Fruit fly (Drosophila melanogaster) whole organism, embryonic: ENCODE results near the gene CG9269.

Source experiments
- Aef1 ChIP-seq: fragments of 200-800 bp; sonication (Bioruptor generic); IDR thresholded peaks from 3 replicates; pipeline ENCODE4 v1.3.6; 2022; ENCODE audit warnings: missing biosample characterization, missing genetic modification characterization
- Bdp1 ChIP-seq: fragments of 200-800 bp; sonication (Bioruptor generic); optimal IDR thresholded peaks from 3 replicates; lab custom pipeline; 2016; ENCODE audit warnings: missing biosample characterization, missing genetic modification characterization
- CG10462 ChIP-seq: fragments of 200-800 bp; sonication (Bioruptor generic); optimal IDR thresholded peaks from 2 replicates; lab custom pipeline; 2016; ENCODE audit warnings: missing biosample characterization, missing genetic modification characterization
- CG10654 ChIP-seq: fragments of 200-800 bp; sonication (Bioruptor generic); optimal IDR thresholded peaks from 2 replicates; lab custom pipeline; 2016; ENCODE audit warnings: missing biosample characterization, missing genetic modification characterization
- CG11093 ChIP-seq: fragments of 200-800 bp; sonication (Bioruptor generic); IDR thresholded peaks from 3 replicates; pipeline ENCODE4 v1.3.6; 2022; ENCODE audit warnings: missing biosample characterization, missing genetic modification characterization
- CG11247 ChIP-seq: fragments of 200-800 bp; sonication (Bioruptor generic); IDR thresholded peaks from 2 replicates; pipeline ENCODE4 v1.3.6; 2022; ENCODE audit warnings: missing biosample characterization, missing genetic modification characterization
- CG16779 ChIP-seq: fragments of 200-800 bp; sonication (Bioruptor generic); IDR thresholded peaks from 2 replicates; pipeline ENCODE4 v1.3.6; 2022; ENCODE audit warnings: missing biosample characterization, missing genetic modification characterization
- CG17385 ChIP-seq: fragments of 200-800 bp; sonication (Bioruptor generic); optimal IDR thresholded peaks from 3 replicates; lab custom pipeline; 2018; ENCODE audit warnings: missing biosample characterization, mild to moderate bottlenecking, missing genetic modification characterization
- CG18619 ChIP-seq: fragments of 200-800 bp; sonication (Bioruptor generic); optimal IDR thresholded peaks from 3 replicates; lab custom pipeline; 2017; ENCODE audit warnings: missing biosample characterization, mild to moderate bottlenecking, missing genetic modification characterization
- CG2199 ChIP-seq: fragments of 200-800 bp; sonication (Bioruptor generic); IDR thresholded peaks from 3 replicates; pipeline ENCODE4 v1.3.6; 2022; ENCODE audit warnings: missing biosample characterization, missing genetic modification characterization
- CG2875 ChIP-seq: fragments of 200-800 bp; sonication (Bioruptor generic); optimal IDR thresholded peaks from 2 replicates; lab custom pipeline; 2017; ENCODE audit warnings: missing biosample characterization, mild to moderate bottlenecking, missing genetic modification characterization, missing genetic modification reagents
- CG6765 ChIP-seq: fragments of 200-800 bp; sonication (Bioruptor generic); optimal IDR thresholded peaks from 3 replicates; lab custom pipeline; 2017; ENCODE audit warnings: missing biosample characterization, mild to moderate bottlenecking, missing genetic modification characterization
- CG7372 ChIP-seq: fragments of 200-800 bp; sonication (Bioruptor generic); IDR thresholded peaks from 2 replicates; pipeline ENCODE4 v1.3.6; 2022; ENCODE audit warnings: missing biosample characterization, missing genetic modification characterization
- CG7556 ChIP-seq: fragments of 200-800 bp; sonication (Bioruptor generic); optimal IDR thresholded peaks from 2 replicates; lab custom pipeline; 2017; ENCODE audit warnings: missing biosample characterization, mild to moderate bottlenecking, missing genetic modification characterization
- CG8290 ChIP-seq, 3 experiments: fragments of 200-800 bp; sonication (Bioruptor generic); optimal IDR thresholded peaks; 2 replicates each; lab custom pipeline; 2016 to 2019; ENCODE audit warnings: missing biosample characterization in 3 of 3, missing genetic modification characterization in 3 of 3, mild to moderate bottlenecking in 2 of 3, moderate library complexity in 1 of 3
- CG8388 ChIP-seq: fragments of 200-800 bp; sonication (Bioruptor generic); optimal IDR thresholded peaks from 2 replicates; lab custom pipeline; 2019; ENCODE audit warnings: missing biosample characterization, mild to moderate bottlenecking, missing genetic modification characterization, moderate library complexity
- CG9727 ChIP-seq: fragments of 200-800 bp; sonication (Bioruptor generic); optimal IDR thresholded peaks from 3 replicates; lab custom pipeline; 2017; ENCODE audit warnings: missing biosample characterization, mild to moderate bottlenecking, missing genetic modification characterization
- CG9932 ChIP-seq: fragments of 200-800 bp; sonication (Bioruptor generic); IDR thresholded peaks from 2 replicates; pipeline ENCODE4 v1.3.6; 2022; ENCODE audit warnings: missing biosample characterization, missing genetic modification characterization
- Chrac-16 ChIP-seq: fragments of 200-800 bp; sonication (Bioruptor generic); optimal IDR thresholded peaks from 3 replicates; lab custom pipeline; 2016; ENCODE audit warnings: missing biosample characterization, missing genetic modification characterization
- HLH4C ChIP-seq: fragments of 200-800 bp; sonication (Bioruptor generic); IDR thresholded peaks from 3 replicates; pipeline ENCODE4 v1.3.6; 2022; ENCODE audit warnings: missing biosample characterization, missing genetic modification characterization; ENCODE audit not compliant: partially characterized antibody
- HmgD ChIP-seq: fragments of 200-800 bp; sonication (Bioruptor generic); optimal IDR thresholded peaks from 3 replicates; lab custom pipeline; 2016; ENCODE audit warnings: missing biosample characterization, missing genetic modification characterization
- Hmr ChIP-seq: fragments of 200-800 bp; sonication (Bioruptor generic); optimal IDR thresholded peaks from 3 replicates; lab custom pipeline; 2017; ENCODE audit warnings: mild to moderate bottlenecking, missing biosample characterization, missing genetic modification reagents, missing genetic modification characterization
- Meics ChIP-seq: fragments of 200-800 bp; sonication (Bioruptor generic); optimal IDR thresholded peaks from 2 replicates; lab custom pipeline; 2017; ENCODE audit warnings: missing biosample characterization, mild to moderate bottlenecking, missing genetic modification characterization
- Neu2 ChIP-seq: fragments of 200-800 bp; sonication (Bioruptor generic); optimal IDR thresholded peaks from 3 replicates; lab custom pipeline; 2016; ENCODE audit warnings: missing biosample characterization, missing genetic modification characterization, borderline replicate concordance
- Nf-YB ChIP-seq: fragments of 200-800 bp; sonication (Bioruptor generic); optimal IDR thresholded peaks from 3 replicates; lab custom pipeline; 2019; ENCODE audit warnings: missing biosample characterization, mild to moderate bottlenecking, missing genetic modification characterization, moderate library complexity
- Nf-YC ChIP-seq: fragments of 200-800 bp; optimal IDR thresholded peaks from 3 replicates; lab custom pipeline; 2019; ENCODE audit warnings: missing biosample characterization, mild to moderate bottlenecking, missing genetic modification characterization, moderate library complexity
- NfI ChIP-seq: fragments of 200-800 bp; sonication (Bioruptor generic); optimal IDR thresholded peaks from 3 replicates; lab custom pipeline; 2018; ENCODE audit warnings: missing biosample characterization, mild to moderate bottlenecking, missing genetic modification characterization, moderate library complexity
- Ptx1 ChIP-seq: fragments of 200-800 bp; sonication (Bioruptor generic); IDR thresholded peaks from 2 replicates; pipeline ENCODE4 v1.3.6; 2022; ENCODE audit warnings: missing biosample characterization, missing genetic modification characterization
- abd-A ChIP-seq: fragments of 200-800 bp; sonication (Bioruptor generic); optimal IDR thresholded peaks from 3 replicates; lab custom pipeline; 2019; ENCODE audit warnings: missing biosample characterization, mild to moderate bottlenecking, missing genetic modification characterization, moderate library complexity
- amos ChIP-seq: fragments of 200-800 bp; sonication (Bioruptor generic); IDR thresholded peaks from 2 replicates; pipeline ENCODE4 v1.3.6; 2022; ENCODE audit warnings: missing biosample characterization, missing genetic modification characterization; ENCODE audit not compliant: partially characterized antibody
- ase ChIP-seq: fragments of 200-800 bp; sonication (Bioruptor generic); IDR thresholded peaks from 3 replicates; pipeline ENCODE4 v1.3.6; 2022; ENCODE audit warnings: missing biosample characterization, missing genetic modification characterization
- bab2 ChIP-seq: fragments of 200-800 bp; sonication (Bioruptor generic); optimal IDR thresholded peaks from 2 replicates; lab custom pipeline; 2016; ENCODE audit warnings: missing biosample characterization, missing genetic modification characterization
- cg ChIP-seq: fragments of 200-800 bp; sonication (Bioruptor generic); optimal IDR thresholded peaks from 3 replicates; lab custom pipeline; 2019; ENCODE audit warnings: missing biosample characterization, mild to moderate bottlenecking, missing genetic modification characterization, moderate library complexity
- croc ChIP-seq: fragments of 200-800 bp; sonication (Bioruptor generic); conservative IDR thresholded peaks from 3 replicates; pipeline ENCODE4 v1.3.6; 2022; ENCODE audit warnings: missing biosample characterization, missing genetic modification characterization
- dpn ChIP-seq, 2 experiments: fragments of 200-800 bp; sonication (Bioruptor generic); optimal IDR thresholded peaks; 3 replicates each; lab custom pipeline; 2016; ENCODE audit warnings: missing biosample characterization in 2 of 2, missing genetic modification characterization in 2 of 2
- emc ChIP-seq: fragments of 200-800 bp; sonication (Bioruptor generic); optimal IDR thresholded peaks from 2 replicates; lab custom pipeline; 2016; ENCODE audit warnings: missing biosample characterization, missing genetic modification characterization
- fd102C ChIP-seq: fragments of 200-800 bp; sonication (Bioruptor generic); optimal IDR thresholded peaks from 2 replicates; lab custom pipeline; 2018; ENCODE audit warnings: missing biosample characterization, mild to moderate bottlenecking, missing genetic modification characterization, moderate library complexity
- nmo ChIP-seq: fragments of 200-800 bp; sonication (Bioruptor generic); optimal IDR thresholded peaks from 2 replicates; lab custom pipeline; 2018; ENCODE audit warnings: missing biosample characterization, mild to moderate bottlenecking, missing genetic modification characterization, moderate library complexity
- otp ChIP-seq: fragments of 200-800 bp; sonication (Bioruptor generic); IDR thresholded peaks from 3 replicates; pipeline ENCODE4, ENCODE4 v1.3.6; 2022; ENCODE audit warnings: missing biosample characterization, missing genetic modification characterization
- pzg ChIP-seq: fragments of 200-800 bp; sonication (Bioruptor generic); optimal IDR thresholded peaks from 3 replicates; lab custom pipeline; 2018; ENCODE audit warnings: missing biosample characterization, mild to moderate bottlenecking, missing genetic modification characterization, moderate library complexity
- row ChIP-seq: fragments of 200-800 bp; sonication (Bioruptor generic); IDR thresholded peaks from 3 replicates; pipeline ENCODE4 v1.3.6; 2022; ENCODE audit warnings: missing biosample characterization, missing genetic modification characterization
- sens-2 ChIP-seq: fragments of 200-800 bp; sonication (Bioruptor generic); IDR thresholded peaks from 2 replicates; pipeline ENCODE4 v1.3.6; 2022; ENCODE audit warnings: missing biosample characterization, missing genetic modification characterization
- shn ChIP-seq: fragments of 200-800 bp; sonication (Bioruptor generic); optimal IDR thresholded peaks from 3 replicates; lab custom pipeline; 2016; ENCODE audit warnings: missing biosample characterization, missing genetic modification characterization
- sqz ChIP-seq: fragments of 200-800 bp; sonication (Bioruptor generic); optimal IDR thresholded peaks from 3 replicates; lab custom pipeline; 2018; ENCODE audit warnings: missing biosample characterization, mild to moderate bottlenecking, missing genetic modification characterization
- unpg ChIP-seq: fragments of 200-800 bp; sonication (Bioruptor generic); optimal IDR thresholded peaks from 3 replicates; lab custom pipeline; 2018; ENCODE audit warnings: missing biosample characterization, mild to moderate bottlenecking, missing genetic modification characterization, moderate library complexity
- wdn ChIP-seq: fragments of 200-800 bp; sonication (Bioruptor generic); IDR thresholded peaks from 2 replicates; pipeline ENCODE4 v1.3.6; 2022; ENCODE audit warnings: missing biosample characterization, missing genetic modification characterization
- zen ChIP-seq: fragments of 200-800 bp; sonication (Bioruptor generic); optimal IDR thresholded peaks from 3 replicates; lab custom pipeline; 2018; ENCODE audit warnings: missing biosample characterization, mild to moderate bottlenecking, missing genetic modification characterization, moderate library complexity
- zen2 ChIP-seq: fragments of 200-800 bp; sonication (Bioruptor generic); IDR thresholded peaks from 3 replicates; pipeline ENCODE4 v1.3.6; 2022; ENCODE audit warnings: missing biosample characterization, missing genetic modification characterization; ENCODE audit not compliant: partially characterized antibody

The CG9269 gene

DNA sequence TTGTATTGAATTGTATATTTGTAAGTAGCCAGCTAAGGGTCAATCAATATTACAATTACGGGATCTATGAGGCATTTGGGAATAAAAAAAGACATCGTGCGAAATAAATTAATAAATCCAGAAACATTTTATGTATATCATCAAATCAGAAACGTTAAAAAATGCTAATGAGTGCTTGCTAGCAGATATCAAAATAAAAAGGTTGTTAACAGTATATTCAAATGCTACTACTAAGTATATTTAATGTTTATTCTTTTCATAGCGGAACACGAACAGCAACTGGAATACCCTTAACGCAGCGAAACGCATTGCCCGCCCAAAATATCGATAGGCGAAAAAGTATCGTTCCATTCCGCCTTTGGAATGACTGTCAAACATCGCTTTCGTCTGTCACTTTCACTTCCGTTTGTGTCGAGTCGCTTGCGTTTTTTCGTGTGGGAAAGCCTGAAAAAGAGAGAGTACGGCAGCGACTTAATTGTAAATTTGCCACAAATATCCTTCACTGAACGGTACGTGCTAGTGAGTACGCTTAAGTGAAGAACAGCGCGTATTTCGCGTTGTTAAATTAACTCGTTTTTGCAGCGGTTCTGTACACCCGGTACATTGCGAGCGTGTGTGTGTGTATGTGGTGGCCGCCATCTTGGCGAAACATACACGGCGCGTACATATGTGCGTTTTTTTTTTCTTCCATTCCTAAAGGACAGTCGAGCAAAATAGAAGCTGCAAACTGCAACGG lies 45.4 kb downstream of the CG9269 start, which contains the start of gene B52 (continued):
- TF ChIP-seq CG11093 (GFP tag; lab: Robert Waterston, UW), result peak; percentile 47; the same call in 2 of the 3 replicates
- TF ChIP-seq bab2 (GFP tag; lab: Kevin White, UChicago), result no peak
- peak; percentile 63 for TF ChIP-seq CG11247
- peak; percentile 61 for TF ChIP-seq CG16779
- peak; percentile 85 for TF ChIP-seq CG6765
- peak; percentile 46; the same call in 1 of the 3 replicates for TF ChIP-seq ase (GFP tag; lab: Robert Waterston, UW)
- TF ChIP-seq Nf-YC (tag; lab: Kevin White, UChicago), result no peak
- TF ChIP-seq emc, result peak; percentile 24
- peak; percentile 56 for TF ChIP-seq shn
- TF ChIP-seq HLH4C (GFP tag; lab: Robert Waterston, UW), result peak; percentile 52; the same call in 2 of the 3 replicates
- TF ChIP-seq zen (tag; lab: Kevin White, UChicago), result no peak
- peak; percentile 55; the same call in 1 of the 3 replicates for TF ChIP-seq Aef1
- TF ChIP-seq HmgD (GFP tag; lab: Kevin White, UChicago), result peak; percentile 45
- TF ChIP-seq otp (GFP tag; lab: Robert Waterston, UW), result peak; percentile 81; the same call in 2 of the 3 replicates
- peak; percentile 67 for TF ChIP-seq sqz
- no peak for TF ChIP-seq CG7556 (GFP tag; lab: Kevin White, UChicago)
- peak; percentile 68 for TF ChIP-seq CG9932 (GFP tag; lab: Robert Waterston, UW)
- peak; percentile 82 for TF ChIP-seq NfI (GFP tag; lab: Kevin White, UChicago)
- TF ChIP-seq nmo (GFP tag; lab: Kevin White, UChicago), result peak; percentile 29
- no peak; the same call in 2 of the 3 replicates for TF ChIP-seq croc
- peak; percentile 45 for TF ChIP-seq Bdp1 (GFP tag; lab: Kevin White, UChicago)
- peak; percentile 78 for TF ChIP-seq row (GFP tag; lab: Robert Waterston, UW)
- TF ChIP-seq wdn (GFP tag; lab: Robert Waterston, UW), result peak; percentile 56; the same call in 1 of the 2 replicates
- no peak for TF ChIP-seq CG10462
- TF ChIP-seq pzg (GFP tag; lab: Kevin White, UChicago), result peak; percentile 57
- TF ChIP-seq CG8388 (GFP tag; lab: Kevin White, UChicago), result peak; percentile 40
- peak; percentile 32 to 51 for TF ChIP-seq dpn (GFP tag; optimal IDR thresholded peaks at IDR 0.05; lab: Kevin White, UChicago)
- no peak for TF ChIP-seq Neu2 (GFP tag; lab: Kevin White, UChicago)
- TF ChIP-seq CG2875 (GFP tag; lab: Kevin White, UChicago), result peak; percentile 53
- TF ChIP-seq CG8290 (GFP tag; optimal IDR thresholded peaks at IDR 0.05; lab: Kevin White, UChicago), result no peak
- TF ChIP-seq CG8290 (tag; optimal IDR thresholded peaks at IDR 0.05; lab: Kevin White, UChicago), result peak in 1 of 2 experiments; percentile 51
- no peak; the same call in 1 of the 2 replicates for TF ChIP-seq CG7372 (GFP tag; lab: Robert Waterston, UW)
- no peak for TF ChIP-seq abd-A (tag; lab: Kevin White, UChicago)
- peak; percentile 77 for TF ChIP-seq Hmr (GFP tag; lab: Kevin White, UChicago)
- TF ChIP-seq sens-2, result peak; percentile 73
- peak; percentile 79 for TF ChIP-seq Meics (GFP tag; lab: Kevin White, UChicago)
- peak; percentile 68 for TF ChIP-seq CG9727 (GFP tag; lab: Kevin White, UChicago)
- TF ChIP-seq cg (GFP tag; lab: Kevin White, UChicago), result peak; percentile 92
- TF ChIP-seq zen2 (GFP tag; lab: Robert Waterston, UW), result no peak
- peak; percentile 34 for TF ChIP-seq Chrac-16
- peak; percentile 45 for TF ChIP-seq fd102C
- TF ChIP-seq Ptx1 (GFP tag; lab: Robert Waterston, UW), result peak; percentile 59
- TF ChIP-seq amos (GFP tag; lab: Robert Waterston, UW), result peak; percentile 73
- peak; percentile 63 for TF ChIP-seq unpg (GFP tag; lab: Kevin White, UChicago)
- 0 out of 3 replicates have a peak, but pooled peaks have one; percentile 35 for TF ChIP-seq CG2199 (GFP tag; lab: Robert Waterston, UW)
- peak; percentile 79 for TF ChIP-seq CG17385
- TF ChIP-seq CG18619 (GFP tag; lab: Kevin White, UChicago), result peak; percentile 72
- TF ChIP-seq CG10654, result peak; percentile 29
- TF ChIP-seq Nf-YB (GFP tag; lab: Kevin White, UChicago), result peak; percentile 42
